Worm (Caenorhabditis elegans): Measurements from ENCODE around the gene C25E10.5.

C25E10.5 gene

DNA sequence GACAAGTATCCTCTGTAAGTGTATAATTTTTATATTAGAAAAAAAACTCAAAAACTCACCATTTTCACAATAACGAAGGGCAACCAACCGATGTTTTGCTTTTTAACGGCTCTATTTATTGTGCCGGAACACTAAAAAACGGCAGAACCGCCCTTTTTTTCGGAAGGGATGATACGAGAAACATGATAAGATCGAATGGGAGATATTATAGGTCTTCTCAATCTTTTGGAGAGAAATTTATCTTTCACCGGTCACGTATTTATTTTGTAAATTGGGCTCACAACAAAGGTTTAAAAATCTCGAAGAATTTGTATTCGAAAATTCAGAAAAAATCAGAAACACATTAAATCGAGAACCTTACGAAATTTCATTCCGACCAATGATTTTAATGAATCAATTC is 24.4 kb downstream of the C25E10.5 start, which contains the start of gene swm-1:
Gene swm-1, minus strand, starts transcription at position 101 of the 400 bp plus-strand sequence.
- TF ChIP-seq hlh-13 (GFP tag; optimal IDR thresholded peaks at IDR 0.05) (no peak), eyg-1 (tag; optimal IDR thresholded peaks at IDR 0.05) (no peak), ceh-31 (tag; optimal IDR thresholded peaks at IDR 0.05) (no peak), zip-5 (tag; optimal IDR thresholded peaks at IDR 0.05) (no peak), hlh-6 (tag; optimal IDR thresholded peaks at IDR 0.05) (no peak), T23F11.4 (GFP tag; optimal IDR thresholded peaks at IDR 0.05) (no peak), ceh-19 (GFP tag; optimal IDR thresholded peaks at IDR 0.05) (no peak)

ce11 chrV:9055644-9056043 is 25.3 kb downstream of the C25E10.5 start:
- TF ChIP-seq ttx-3 (tag; optimal IDR thresholded peaks at IDR 0.05) (no peak), hlh-15 (tag; optimal IDR thresholded peaks at IDR 0.05) (no peak), zip-5 (tag; optimal IDR thresholded peaks at IDR 0.05) (no peak), nhr-232 (tag; optimal IDR thresholded peaks at IDR 0.05) (no peak), ceh-22 (tag; optimal IDR thresholded peaks at IDR 0.05) (no peak), pha-2 (tag; optimal IDR thresholded peaks at IDR 0.05) (no peak), ama-1 (optimal IDR thresholded peaks at IDR 0.05) (no peak), hlh-13 (GFP tag; optimal IDR thresholded peaks at IDR 0.05) (no peak), unc-55 (GFP tag; optimal IDR thresholded peaks at IDR 0.05) (no peak), lin-11 (tag; optimal IDR thresholded peaks at IDR 0.05) (no peak), K02D7.2 (tag; optimal IDR thresholded peaks at IDR 0.05) (no peak), sox-2 (GFP tag; IDR thresholded peaks at IDR 0.05) (no peak)

DNA sequence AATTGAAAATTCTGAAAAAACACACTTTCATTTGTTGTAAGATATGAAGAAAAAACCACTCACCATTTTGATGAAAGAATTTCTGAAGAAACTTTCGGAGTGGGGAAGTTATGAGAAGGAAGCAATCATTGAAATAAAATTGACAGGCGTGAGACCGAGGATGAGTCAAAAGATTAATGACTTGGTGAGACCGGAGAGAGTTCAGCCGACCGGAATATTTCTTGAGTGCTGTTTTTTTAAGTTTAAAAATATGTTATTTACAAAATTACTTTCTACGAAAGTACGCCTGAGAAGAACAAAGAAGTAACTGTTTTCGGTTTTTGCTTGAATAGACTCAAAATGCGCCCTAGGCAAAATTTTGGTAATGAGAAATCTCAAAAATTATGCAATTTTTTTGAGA is 25.9 kb downstream of the C25E10.5 start, which contains the start of gene C25E10.10:
Gene C25E10.10, minus strand, starts transcription at position 101 of the 400 bp plus-strand sequence.
- TF ChIP-seq ceh-2 (tag; optimal IDR thresholded peaks at IDR 0.05) (no peak), mec-3 (tag; optimal IDR thresholded peaks at IDR 0.05; ENCODE audit: borderline replicate concordance) (no peak), ttx-3 (tag; optimal IDR thresholded peaks at IDR 0.05) (no peak), lim-6 (tag; optimal IDR thresholded peaks at IDR 0.05) (no peak), gmeb-2 (tag; optimal IDR thresholded peaks at IDR 0.05) (no peak), odd-2 (tag; optimal IDR thresholded peaks at IDR 0.05) (no peak)

- TF ChIP-seq ceh-31 (tag; optimal IDR thresholded peaks at IDR 0.05): no peak
- TF ChIP-seq npax-4 (tag; optimal IDR thresholded peaks at IDR 0.05): no peak
- TF ChIP-seq pag-3 (tag; optimal IDR thresholded peaks at IDR 0.05; ENCODE audit: borderline replicate concordance): no peak
- TF ChIP-seq C38D4.7 (GFP tag; optimal IDR thresholded peaks at IDR 0.05): no peak
- TF ChIP-seq hlh-8 (tag; optimal IDR thresholded peaks at IDR 0.05): no peak
- TF ChIP-seq T23F11.4 (GFP tag; optimal IDR thresholded peaks at IDR 0.05): no peak
- no peak for TF ChIP-seq zip-5 (tag; optimal IDR thresholded peaks at IDR 0.05)
- no peak for TF ChIP-seq eyg-1 (tag; optimal IDR thresholded peaks at IDR 0.05)
- no peak for TF ChIP-seq sdc-2 (tag; optimal IDR thresholded peaks at IDR 0.05)
- no peak for TF ChIP-seq pha-4 (tag; optimal IDR thresholded peaks at IDR 0.05)
- no peak for TF ChIP-seq ceh-19 (GFP tag; optimal IDR thresholded peaks at IDR 0.05)
- no peak for TF ChIP-seq gmeb-2 (tag; optimal IDR thresholded peaks at IDR 0.05)
- TF ChIP-seq ceh-18 (tag; optimal IDR thresholded peaks at IDR 0.05): no peak
- TF ChIP-seq hlh-13 (GFP tag; optimal IDR thresholded peaks at IDR 0.05): no peak
- TF ChIP-seq ceh-2 (tag; optimal IDR thresholded peaks at IDR 0.05): no peak
These were observed 28.3 kb downstream of the C25E10.5 start, which contains the start of gene C25E10.11 for ce11 chrV:9058627-9059026. Gene C25E10.11, minus strand, starts transcription at chrV:9058727.

DNA sequence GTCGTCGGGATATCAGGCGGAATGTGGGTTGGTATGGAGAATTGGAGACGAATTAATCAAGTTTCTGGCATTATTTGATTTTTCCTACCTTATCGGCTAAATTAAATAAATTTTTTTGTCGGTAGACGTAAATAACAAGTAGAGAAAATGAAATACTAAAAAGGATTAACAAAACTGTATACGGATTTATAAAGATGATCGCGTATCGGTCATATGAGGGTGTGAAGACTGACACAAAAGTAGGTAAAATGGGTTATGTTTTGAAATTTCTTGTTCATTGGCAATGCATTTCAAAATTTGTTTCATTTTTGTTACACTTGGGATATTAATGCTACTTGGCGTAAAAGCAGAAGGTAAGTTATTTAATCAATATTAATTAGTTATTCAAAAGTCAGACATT is 29.1 kb downstream of the C25E10.5 start, which contains the start of the genes C25E10.16 and C25E10.13:
Gene C25E10.16, minus strand, starts transcription at position 101 of the 400 bp plus-strand sequence.
Gene C25E10.13, plus strand, starts transcription at position 256 of the 400 bp plus-strand sequence.
- TF ChIP-seq ceh-9 (tag; optimal IDR thresholded peaks at IDR 0.05): no peak
- TF ChIP-seq ceh-24 (tag; optimal IDR thresholded peaks at IDR 0.05): no peak
- TF ChIP-seq dve-1 (tag; optimal IDR thresholded peaks at IDR 0.05): no peak
- TF ChIP-seq Y22D7AL.16 (tag; optimal IDR thresholded peaks at IDR 0.05): no peak
- TF ChIP-seq fkh-10 (GFP tag; optimal IDR thresholded peaks at IDR 0.05): no peak
- TF ChIP-seq hlh-8 (tag; optimal IDR thresholded peaks at IDR 0.05): no peak
- no peak for TF ChIP-seq dmd-4 (tag; optimal IDR thresholded peaks at IDR 0.05; ENCODE audit: borderline replicate concordance)
- TF ChIP-seq syd-9 (tag; optimal IDR thresholded peaks at IDR 0.05): no peak
- TF ChIP-seq gmeb-2 (tag; optimal IDR thresholded peaks at IDR 0.05): no peak
- TF ChIP-seq pat-9 (tag; optimal IDR thresholded peaks at IDR 0.05): no peak
- no peak for TF ChIP-seq fkh-6 (tag; optimal IDR thresholded peaks at IDR 0.05)
- TF ChIP-seq unc-55 (GFP tag; optimal IDR thresholded peaks at IDR 0.05): no peak
- no peak for TF ChIP-seq lim-6 (tag; optimal IDR thresholded peaks at IDR 0.05)
- TF ChIP-seq ceh-45 (GFP tag; IDR thresholded peaks at IDR 0.05): no peak
- no peak for TF ChIP-seq sox-4 (tag; optimal IDR thresholded peaks at IDR 0.05)
- no peak for TF ChIP-seq pha-4 (tag; optimal IDR thresholded peaks at IDR 0.05)
- no peak for TF ChIP-seq F13H6.1 (tag; optimal IDR thresholded peaks at IDR 0.05)
- TF ChIP-seq tbx-2 (tag; optimal IDR thresholded peaks at IDR 0.05): no peak
- TF ChIP-seq ceh-19 (GFP tag; optimal IDR thresholded peaks at IDR 0.05): no peak
- no peak for TF ChIP-seq sox-2 (GFP tag; IDR thresholded peaks at IDR 0.05)
